Worm (Caenorhabditis elegans) whole organism, early embryonic: ENCODE measurements around the gene M151.3.

ENCODE experiments used
- B0310.2 ChIP-seq: sonication (generic microtip); optimal IDR thresholded peaks from 2 replicates; lab custom pipeline; 2016; ENCODE audit warnings: mild to moderate bottlenecking, missing genetic modification characterization, missing compliant biosample characterization
- F13C5.2 ChIP-seq: sonication (generic microtip); optimal IDR thresholded peaks from 2 replicates; lab custom pipeline; 2017; ENCODE audit warnings: mild to moderate bottlenecking, missing genetic modification characterization, inconsistent platforms, missing compliant biosample characterization
- aly-1 ChIP-seq: sonication (generic microtip); optimal IDR thresholded peaks from 2 replicates; lab custom pipeline; 2016; ENCODE audit warnings: missing genetic modification characterization, missing compliant biosample characterization
- ama-1 ChIP-seq: fragments of 150-350 bp; optimal IDR thresholded peaks from 2 replicates; lab custom pipeline; 2014
- ceh-13 ChIP-seq: fragments of 200-800 bp; sonication (Bioruptor generic); optimal IDR thresholded peaks from 2 replicates; lab custom pipeline; 2018; ENCODE audit warnings: mild to moderate bottlenecking, missing genetic modification characterization, missing compliant biosample characterization
- ceh-36 ChIP-seq: sonication (generic microtip); optimal IDR thresholded peaks from 2 replicates; lab custom pipeline; 2016; ENCODE audit warnings: missing genetic modification characterization, inconsistent platforms, missing compliant biosample characterization
- ets-7 ChIP-seq: sonication (generic microtip); optimal IDR thresholded peaks from 2 replicates; lab custom pipeline; 2016; ENCODE audit warnings: missing genotype, missing genetic modification characterization, missing compliant biosample characterization
- flt-1 ChIP-seq: fragments of 200-800 bp; sonication (Bioruptor generic); IDR thresholded peaks from 2 replicates; pipeline ENCODE4 v1.3.6; 2022; ENCODE audit warnings: missing genetic modification characterization, missing compliant biosample characterization
- hmbx-1 ChIP-seq: sonication (generic microtip); optimal IDR thresholded peaks from 2 replicates; lab custom pipeline; 2016; ENCODE audit warnings: mild to moderate bottlenecking, missing genetic modification characterization, missing compliant biosample characterization
- hmg-4 ChIP-seq: fragments of 200-800 bp; sonication (Bioruptor generic); optimal IDR thresholded peaks from 2 replicates; lab custom pipeline; 2018; ENCODE audit warnings: mild to moderate bottlenecking, missing genetic modification characterization, missing compliant biosample characterization
- hnd-1 ChIP-seq: sonication (generic microtip); optimal IDR thresholded peaks from 2 replicates; lab custom pipeline; 2016; ENCODE audit warnings: missing genetic modification characterization, missing compliant biosample characterization
- pes-1 ChIP-seq: fragments of 200-800 bp; sonication (Bioruptor generic); IDR thresholded peaks from 2 replicates; pipeline ENCODE4 v1.3.6; 2022; ENCODE audit warnings: missing genetic modification reagents, missing genetic modification characterization, missing compliant biosample characterization
- scrt-1 ChIP-seq: fragments of 200-800 bp; sonication (Bioruptor generic); IDR thresholded peaks from 2 replicates; pipeline ENCODE4 v1.3.6; 2022; ENCODE audit warnings: missing genetic modification characterization, missing compliant biosample characterization
- sea-1 ChIP-seq: fragments of 200-800 bp; sonication (Bioruptor generic); conservative IDR thresholded peaks from 2 replicates; pipeline ENCODE4 v1.3.6; 2022; ENCODE audit warnings: missing genetic modification characterization, missing compliant biosample characterization
- tbx-11 ChIP-seq: fragments of 200-800 bp; sonication (Bioruptor generic); IDR thresholded peaks from 2 replicates; pipeline ENCODE4 v1.3.6; 2022; ENCODE audit warnings: missing genetic modification characterization, missing compliant biosample characterization
- tbx-37 ChIP-seq: fragments of 200-800 bp; sonication (Bioruptor generic); conservative IDR thresholded peaks from 2 replicates; pipeline ENCODE4 v1.3.6; 2022; ENCODE audit warnings: missing genetic modification reagents, missing genetic modification characterization, missing compliant biosample characterization
- tra-4 ChIP-seq: sonication (generic microtip); optimal IDR thresholded peaks from 2 replicates; lab custom pipeline; 2017; ENCODE audit warnings: missing genetic modification characterization, missing compliant biosample characterization

M151.3 gene

ce11 chrII:3663796-3664195 is 36.8 kb downstream of the M151.3 start, which contains the start of gene F19B10.6:
F19B10.6 (minus strand) TSS chrII:3663896.
- no peak for TF ChIP-seq hnd-1 (tag; lab: Kevin White, UChicago)
- TF ChIP-seq tbx-37 (GFP tag; lab: Robert Waterston, UW): no peak
- no peak for TF ChIP-seq pes-1 (GFP tag; lab: Robert Waterston, UW)
- TF ChIP-seq sea-1 (GFP tag; lab: Robert Waterston, UW): no peak
- no peak for TF ChIP-seq F13C5.2 (tag; lab: Kevin White, UChicago)
- no peak for TF ChIP-seq ceh-36 (tag; lab: Kevin White, UChicago)
- no peak for TF ChIP-seq B0310.2
- no peak for TF ChIP-seq aly-1 (tag; lab: Kevin White, UChicago)
- no peak for TF ChIP-seq tbx-11 (GFP tag; lab: Robert Waterston, UW)
- no peak for TF ChIP-seq ama-1 (lab: Kevin White, UChicago)
- TF ChIP-seq ets-7 (tag; lab: Kevin White, UChicago): no peak
- no peak for TF ChIP-seq flt-1 (GFP tag; lab: Robert Waterston, UW)
- TF ChIP-seq hmg-4 (GFP tag; lab: Kevin White, UChicago): no peak
- TF ChIP-seq hmbx-1 (tag; lab: Kevin White, UChicago): no peak

DNA sequence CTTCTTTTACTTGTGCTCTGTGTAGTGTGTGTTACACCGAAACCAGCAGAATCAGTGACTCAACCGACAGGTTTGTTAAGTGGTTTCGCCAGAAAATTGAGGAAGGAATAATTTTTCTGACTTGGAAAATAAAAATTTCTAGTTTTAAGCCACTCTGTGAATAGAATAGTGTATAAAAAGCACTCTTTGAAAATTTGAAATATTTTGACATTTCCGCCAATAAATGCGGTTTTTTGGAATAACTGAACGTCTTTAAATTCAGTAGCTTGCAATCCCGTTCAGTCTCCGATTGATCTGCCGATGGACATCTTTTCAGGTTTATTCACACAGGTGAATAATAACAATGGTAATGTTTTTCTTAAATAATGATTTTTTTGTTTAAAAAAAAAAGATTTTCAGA is 37.5 kb downstream of the M151.3 start, which contains the start of gene F19B10.3:
Gene F19B10.3, plus strand, starts transcription at position 301 of the 400 bp plus-strand sequence.
- TF ChIP-seq hmbx-1 (tag; lab: Kevin White, UChicago): no peak
- no peak for TF ChIP-seq tra-4 (tag; lab: Kevin White, UChicago)
- no peak for TF ChIP-seq flt-1 (GFP tag; lab: Robert Waterston, UW)
- no peak for TF ChIP-seq ceh-13 (GFP tag; lab: Kevin White, UChicago)
- TF ChIP-seq B0310.2: no peak
- no peak for TF ChIP-seq aly-1 (tag; lab: Kevin White, UChicago)
- no peak for TF ChIP-seq tbx-37 (GFP tag; lab: Robert Waterston, UW)
- TF ChIP-seq ceh-36 (tag; lab: Kevin White, UChicago): no peak
- no peak for TF ChIP-seq ama-1 (lab: Kevin White, UChicago)
- no peak for TF ChIP-seq sea-1 (GFP tag; lab: Robert Waterston, UW)

DNA sequence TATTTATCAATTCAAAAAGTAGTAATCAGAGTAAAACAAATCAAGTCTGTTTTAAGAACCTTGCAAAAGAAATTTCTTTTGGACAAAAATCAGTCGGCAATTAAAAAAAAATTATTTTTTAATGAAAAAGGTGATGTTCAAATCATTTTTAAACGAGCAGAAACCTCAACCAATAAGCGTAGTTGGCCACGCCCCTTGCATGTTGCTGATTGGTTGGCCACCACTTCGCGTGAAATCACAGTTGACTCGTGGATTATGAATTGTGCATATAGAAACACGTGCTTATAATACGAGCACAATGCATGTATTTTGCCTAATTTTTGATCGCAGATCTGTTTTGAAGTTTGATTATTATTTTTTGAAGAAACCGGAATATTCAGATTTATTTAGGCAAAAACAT is 38.2 kb downstream of the M151.3 start:
- TF ChIP-seq sea-1 (GFP tag; lab: Robert Waterston, UW): no peak
- TF ChIP-seq F13C5.2 (tag; lab: Kevin White, UChicago): no peak
- TF ChIP-seq hmg-4 (GFP tag; lab: Kevin White, UChicago): no peak
- no peak for TF ChIP-seq ceh-13 (GFP tag; lab: Kevin White, UChicago)
- TF ChIP-seq ceh-36 (tag; lab: Kevin White, UChicago): no peak
- no peak for TF ChIP-seq tbx-11 (GFP tag; lab: Robert Waterston, UW)
- TF ChIP-seq flt-1 (GFP tag; lab: Robert Waterston, UW): no peak
- TF ChIP-seq scrt-1: no peak
- TF ChIP-seq hnd-1 (tag; lab: Kevin White, UChicago): no peak
- TF ChIP-seq aly-1 (tag; lab: Kevin White, UChicago): no peak
- TF ChIP-seq tra-4 (tag; lab: Kevin White, UChicago): no peak

DNA sequence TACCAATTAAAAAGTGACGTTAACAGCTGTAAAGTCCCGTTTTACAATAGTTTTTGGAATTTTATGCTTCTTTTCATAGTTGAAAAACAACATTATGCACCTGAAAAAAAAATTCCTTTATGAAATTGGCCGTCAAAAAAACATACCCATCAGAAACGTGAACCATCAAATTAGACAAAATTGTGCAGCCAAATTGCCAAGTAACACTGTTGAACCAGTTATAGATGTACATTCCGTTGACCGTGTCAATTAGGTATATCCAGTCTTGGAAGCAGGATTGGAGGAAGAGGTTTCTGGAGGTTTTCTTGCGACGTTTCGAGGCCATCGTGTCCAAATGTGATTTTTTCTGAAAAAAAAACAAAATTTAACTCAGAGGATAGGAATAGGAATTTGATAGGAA is 42.3 kb downstream of the M151.3 start, which contains the start of gene srx-97:
Gene srx-97, minus strand, starts transcription at position 101 of the 400 bp plus-strand sequence.
- TF ChIP-seq ceh-13 (GFP tag; lab: Kevin White, UChicago) (no peak), ceh-36 (tag; lab: Kevin White, UChicago) (no peak), ets-7 (tag; lab: Kevin White, UChicago) (no peak), pes-1 (GFP tag; lab: Robert Waterston, UW) (no peak)

DNA sequence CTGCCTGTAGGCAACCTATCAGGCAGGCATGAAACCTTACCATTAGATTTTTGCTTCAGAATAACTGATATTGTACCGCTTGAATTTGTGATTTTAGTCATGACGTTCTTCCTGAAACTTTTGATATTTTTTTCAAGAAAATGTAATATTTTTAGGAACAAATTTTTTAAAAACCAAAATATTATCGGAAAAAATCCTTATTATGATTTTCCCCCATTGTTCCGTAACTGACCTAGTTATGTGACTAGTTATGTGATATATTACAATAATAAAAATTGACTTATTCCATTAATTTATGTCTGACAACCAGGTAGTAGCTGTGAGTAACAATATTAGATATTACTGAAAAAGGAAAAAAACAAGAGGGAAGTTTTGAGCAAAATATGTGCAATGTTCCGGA is 44.0 kb downstream of the M151.3 start, which contains the start of gene srx-98:
Gene srx-98, minus strand, starts transcription at position 101 of the 400 bp plus-strand sequence.
- TF ChIP-seq aly-1 (tag; lab: Kevin White, UChicago): no peak
- TF ChIP-seq tbx-11 (GFP tag; lab: Robert Waterston, UW): no peak
- no peak for TF ChIP-seq ama-1 (lab: Kevin White, UChicago)
- no peak for TF ChIP-seq pes-1 (GFP tag; lab: Robert Waterston, UW)
- TF ChIP-seq scrt-1: no peak
- TF ChIP-seq F13C5.2 (tag; lab: Kevin White, UChicago): no peak
- no peak for TF ChIP-seq ceh-13 (GFP tag; lab: Kevin White, UChicago)
- TF ChIP-seq ceh-36 (tag; lab: Kevin White, UChicago): no peak
- no peak for TF ChIP-seq hmg-4 (GFP tag; lab: Kevin White, UChicago)
- no peak for TF ChIP-seq hnd-1 (tag; lab: Kevin White, UChicago)
- no peak for TF ChIP-seq sea-1 (GFP tag; lab: Robert Waterston, UW)
- no peak for TF ChIP-seq ets-7 (tag; lab: Kevin White, UChicago)

ce11 chrII:3673493-3673892 is 46.5 kb downstream of the M151.3 start, which contains the start of gene sea-1:
sea-1 (minus strand) TSS chrII:3673593.
- no peak for TF ChIP-seq tra-4 (tag; lab: Kevin White, UChicago)

DNA sequence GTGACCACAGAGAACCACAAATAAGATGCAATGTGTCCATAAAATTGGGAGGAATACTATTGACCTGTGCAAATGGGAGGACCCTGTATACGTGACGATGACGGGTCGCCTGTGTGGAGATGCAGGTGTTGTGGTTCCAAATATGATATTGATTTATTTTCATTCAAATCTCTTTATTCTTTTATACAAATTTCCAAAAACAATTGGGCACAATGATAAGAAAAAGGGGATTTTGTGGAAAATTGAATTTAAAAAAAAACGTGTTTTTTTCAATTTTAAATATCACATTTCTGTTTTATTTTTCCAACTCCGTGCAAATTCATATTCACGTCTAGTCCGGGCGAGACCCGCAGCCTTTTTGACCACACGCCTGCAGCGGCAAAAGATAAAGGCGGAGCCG is 48.2 kb downstream of the M151.3 start, which contains the start of gene F19B10.2:
Gene F19B10.2, plus strand, starts transcription at position 301 of the 400 bp plus-strand sequence.
- TF ChIP-seq tra-4 (tag; lab: Kevin White, UChicago): no peak
